Worm (Caenorhabditis elegans) whole organism, mixed stage, embryonic: Measurements from ENCODE around the gene F13D12.5.

Source experiments
- M03D4.4 ChIP-seq: sonication (generic microtip); optimal IDR thresholded peaks from 2 replicates; lab custom pipeline; 2017; ENCODE audit warnings: mild to moderate bottlenecking, missing genetic modification characterization, missing compliant biosample characterization
- bed-3 ChIP-seq: fragments of 200-800 bp; sonication (Bioruptor generic); optimal IDR thresholded peaks from 3 replicates; lab custom pipeline; 2018; ENCODE audit warnings: mild to moderate bottlenecking, missing genetic modification characterization, moderate library complexity, missing compliant biosample characterization
- blmp-1 ChIP-seq: fragments of 150-350 bp; optimal IDR thresholded peaks from 2 replicates; lab custom pipeline; 2014; ENCODE audit warnings: missing biosample characterization, missing genetic modification characterization
- ceh-39 ChIP-seq: fragments of 150-350 bp; optimal IDR thresholded peaks from 2 replicates; lab custom pipeline; 2014; ENCODE audit warnings: missing biosample characterization, missing genetic modification characterization
- ceh-43 ChIP-seq: fragments of 200-800 bp; sonication (Bioruptor generic); optimal IDR thresholded peaks from 2 replicates; lab custom pipeline; 2018; ENCODE audit warnings: mild to moderate bottlenecking, missing genetic modification characterization, moderate library complexity, missing compliant biosample characterization
- ceh-83 ChIP-seq: fragments of 200-800 bp; sonication (Bioruptor generic); optimal IDR thresholded peaks from 2 replicates; lab custom pipeline; 2018; ENCODE audit warnings: mild to moderate bottlenecking, missing genetic modification characterization, missing compliant biosample characterization
- ces-1 ChIP-seq: fragments of 150-350 bp; optimal IDR thresholded peaks from 2 replicates; lab custom pipeline; 2014; ENCODE audit warnings: missing biosample characterization, missing genetic modification reagents, missing genetic modification characterization
- cnd-1 ChIP-seq: fragments of 200-800 bp; sonication (Bioruptor generic); optimal IDR thresholded peaks from 2 replicates; lab custom pipeline; 2018; ENCODE audit warnings: mild to moderate bottlenecking, missing genetic modification characterization, missing compliant biosample characterization
- drap-1 ChIP-seq: fragments of 200-800 bp; sonication (Bioruptor generic); optimal IDR thresholded peaks from 3 replicates; lab custom pipeline; 2018; ENCODE audit warnings: mild to moderate bottlenecking, missing genetic modification characterization, missing compliant biosample characterization
- elt-3 ChIP-seq: fragments of 150-350 bp; optimal IDR thresholded peaks from 2 replicates; lab custom pipeline; 2014; ENCODE audit warnings: missing biosample characterization, missing genetic modification characterization
- ham-2 ChIP-seq: fragments of 200-800 bp; sonication (Bioruptor generic); optimal IDR thresholded peaks from 2 replicates; lab custom pipeline; 2018; ENCODE audit warnings: mild to moderate bottlenecking, missing genetic modification characterization, missing compliant biosample characterization
- hlh-1 ChIP-seq: fragments of 150-350 bp; optimal IDR thresholded peaks from 2 replicates; lab custom pipeline; 2014; ENCODE audit warnings: missing biosample characterization, missing genetic modification reagents, missing genetic modification characterization
- lin-13 ChIP-seq: fragments of 150-350 bp; optimal IDR thresholded peaks from 2 replicates; lab custom pipeline; 2014; ENCODE audit warnings: missing biosample characterization, missing genetic modification characterization
- lin-32 ChIP-seq: fragments of 200-800 bp; sonication (Bioruptor generic); optimal IDR thresholded peaks from 2 replicates; lab custom pipeline; 2018; ENCODE audit warnings: mild to moderate bottlenecking, missing genetic modification characterization, missing compliant biosample characterization
- lsy-2 ChIP-seq: fragments of 150-350 bp; optimal IDR thresholded peaks from 2 replicates; lab custom pipeline; 2014; ENCODE audit warnings: missing biosample characterization, missing genetic modification characterization
- mab-5 ChIP-seq: fragments of 150-350 bp; optimal IDR thresholded peaks from 2 replicates; lab custom pipeline; 2014; ENCODE audit warnings: missing biosample characterization, missing genetic modification characterization
- mep-1 ChIP-seq: fragments of 150-350 bp; optimal IDR thresholded peaks from 2 replicates; lab custom pipeline; 2017; ENCODE audit warnings: missing biosample characterization, missing genetic modification reagents, missing genetic modification characterization, inconsistent platforms
- mls-2 ChIP-seq: sonication (generic microtip); optimal IDR thresholded peaks from 2 replicates; lab custom pipeline; 2016; ENCODE audit warnings: mild to moderate bottlenecking, missing genetic modification characterization, moderate library complexity, missing compliant biosample characterization
- nhr-12 ChIP-seq: fragments of 150-350 bp; optimal IDR thresholded peaks from 2 replicates; lab custom pipeline; 2014; ENCODE audit warnings: missing biosample characterization, missing genetic modification characterization
- nhr-2 ChIP-seq: fragments of 150-350 bp; optimal IDR thresholded peaks from 2 replicates; lab custom pipeline; 2014; ENCODE audit warnings: missing biosample characterization, missing genetic modification characterization
- nhr-237 ChIP-seq: fragments of 150-350 bp; optimal IDR thresholded peaks from 2 replicates; lab custom pipeline; 2014; ENCODE audit warnings: missing biosample characterization, missing genetic modification characterization
- pha-4 ChIP-seq: fragments of 150-350 bp; optimal IDR thresholded peaks from 2 replicates; lab custom pipeline; 2018; ENCODE audit warnings: missing biosample characterization, missing genetic modification reagents, missing genetic modification characterization
- sem-2 ChIP-seq: fragments of 200-800 bp; sonication (Bioruptor generic); optimal IDR thresholded peaks from 2 replicates; lab custom pipeline; 2018; ENCODE audit warnings: mild to moderate bottlenecking, missing genetic modification characterization, missing compliant biosample characterization
- snpc-4 ChIP-seq: fragments of 150-350 bp; optimal IDR thresholded peaks from 2 replicates; lab custom pipeline; 2014; ENCODE audit warnings: missing biosample characterization, missing genetic modification characterization
- sptf-1 ChIP-seq: sonication (generic microtip); optimal IDR thresholded peaks from 2 replicates; lab custom pipeline; 2017; ENCODE audit warnings: mild to moderate bottlenecking, missing genetic modification characterization, moderate library complexity, missing compliant biosample characterization
- tbx-8 ChIP-seq: fragments of 200-800 bp; sonication (Bioruptor generic); optimal IDR thresholded peaks from 2 replicates; lab custom pipeline; 2018; ENCODE audit warnings: mild to moderate bottlenecking, missing genetic modification characterization, moderate library complexity, missing compliant biosample characterization
- unc-120 ChIP-seq: sonication (generic microtip); optimal IDR thresholded peaks from 2 replicates; lab custom pipeline; 2017; ENCODE audit warnings: missing genetic modification characterization, missing compliant biosample characterization; ENCODE audit not compliant: poor library complexity, severe bottlenecking
- unc-62 ChIP-seq: fragments of 150-350 bp; optimal IDR thresholded peaks from 2 replicates; lab custom pipeline; 2014; ENCODE audit warnings: missing biosample characterization, missing genetic modification reagents, missing genetic modification characterization
- zip-8 ChIP-seq: fragments of 150-350 bp; optimal IDR thresholded peaks from 2 replicates; lab custom pipeline; 2014; ENCODE audit warnings: missing biosample characterization, missing genetic modification characterization
- ztf-11 ChIP-seq: fragments of 150-350 bp; optimal IDR thresholded peaks from 2 replicates; lab custom pipeline; 2014; ENCODE audit warnings: missing biosample characterization, missing genetic modification characterization

F13D12.5 gene

ce11 chrII:11751615-11752174, 25.1 kb downstream of the F13D12.5 start:
- peak; percentile 76 for TF ChIP-seq ces-1 (GFP tag; lab: Kevin White, UChicago)
- peak; percentile 54 for TF ChIP-seq mls-2
- peak; percentile 15 for TF ChIP-seq unc-62 (GFP tag; lab: Kevin White, UChicago)
- no peak for TF ChIP-seq unc-120 (tag; lab: Kevin White, UChicago)
- no peak for TF ChIP-seq sem-2 (GFP tag; lab: Kevin White, UChicago)
- TF ChIP-seq nhr-237 (tag; lab: Kevin White, UChicago): no peak
- no peak for TF ChIP-seq zip-8 (tag; lab: Kevin White, UChicago)
- no peak for TF ChIP-seq ham-2 (GFP tag; lab: Kevin White, UChicago)
- peak; percentile 22 for TF ChIP-seq mep-1 (tag; lab: Kevin White, UChicago)
- no peak for TF ChIP-seq M03D4.4 (tag; lab: Kevin White, UChicago)
- TF ChIP-seq, all 35 proteins: peak for 4

DNA sequence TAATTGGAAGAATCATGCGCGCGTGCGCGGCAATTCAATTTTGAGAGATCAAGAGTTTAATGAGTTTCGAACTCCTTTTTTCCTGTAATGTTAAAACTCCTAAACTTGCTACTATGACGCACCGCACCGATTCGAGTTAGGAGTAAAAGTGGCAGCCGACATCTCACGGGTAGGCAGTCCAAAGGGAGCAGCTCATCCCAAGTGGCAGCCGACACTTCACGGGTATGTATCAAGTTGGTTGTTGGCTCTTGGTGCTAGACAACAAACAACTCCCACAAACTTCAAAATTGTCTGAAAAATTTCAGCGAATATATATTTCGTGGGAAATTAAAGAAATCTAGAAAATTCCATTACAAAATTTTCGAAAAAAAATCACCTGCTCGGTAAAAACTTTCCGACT, 26.6 kb downstream of the F13D12.5 start:
- no peak for TF ChIP-seq tbx-8 (GFP tag; lab: Kevin White, UChicago)
- peak; percentile 71 for TF ChIP-seq ces-1 (GFP tag; lab: Kevin White, UChicago)
- TF ChIP-seq, all 35 proteins: peak for 1

DNA sequence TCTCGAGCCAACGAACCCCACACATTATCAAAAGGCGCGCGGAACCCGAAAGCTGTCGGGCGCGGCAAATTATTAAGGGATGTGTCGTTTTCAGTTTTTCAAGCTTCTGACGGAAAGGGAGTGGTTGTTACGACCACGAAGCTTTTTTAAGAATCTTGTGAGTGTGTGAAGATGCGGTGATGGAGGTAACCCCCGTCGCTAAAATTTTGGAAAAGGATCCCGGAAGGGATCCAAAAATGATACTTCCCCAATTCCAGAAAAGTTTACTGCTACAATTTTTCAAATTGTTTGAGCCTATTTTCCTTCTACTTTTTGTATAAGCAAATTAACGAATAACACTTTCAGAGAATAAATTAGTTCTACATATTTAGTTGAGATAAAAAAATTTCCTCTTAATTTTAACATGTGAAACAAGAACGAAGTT, 30.1 kb downstream of the F13D12.5 start:
- no peak for TF ChIP-seq snpc-4
- TF ChIP-seq ztf-11 (tag; lab: Kevin White, UChicago): no peak
- TF ChIP-seq hlh-1 (tag; lab: Kevin White, UChicago): no peak
- no peak for TF ChIP-seq lin-32 (GFP tag; lab: Kevin White, UChicago)
- TF ChIP-seq nhr-2 (tag; lab: Kevin White, UChicago): peak; percentile 59
- TF ChIP-seq ceh-43 (GFP tag; lab: Kevin White, UChicago): no peak
- TF ChIP-seq M03D4.4 (tag; lab: Kevin White, UChicago): no peak
- no peak for TF ChIP-seq nhr-12
- TF ChIP-seq ces-1 (GFP tag; lab: Kevin White, UChicago): peak; percentile 43

ce11 chrII:11759277-11759676, 32.7 kb downstream of the F13D12.5 start, which contains the start of the genes F44E5.4 and F44E5.5:
Gene F44E5.4 (minus strand): TSS chrII:11759311.
Gene F44E5.5 (plus strand): TSS chrII:11759662.
- TF ChIP-seq hlh-1 (tag; lab: Kevin White, UChicago) (peak; percentile 93), unc-120 (tag; lab: Kevin White, UChicago) (peak; percentile 77), lsy-2 (tag; lab: Kevin White, UChicago) (peak; percentile 47), blmp-1 (tag; lab: Kevin White, UChicago) (peak; percentile 26), M03D4.4 (tag; lab: Kevin White, UChicago) (peak; percentile 60), elt-3 (peak; percentile 24), sem-2 (GFP tag; lab: Kevin White, UChicago) (peak; percentile 59), lin-32 (GFP tag; lab: Kevin White, UChicago) (peak; percentile 97), cnd-1 (tag; lab: Kevin White, UChicago) (peak; percentile 92), unc-62 (GFP tag; lab: Kevin White, UChicago) (peak; percentile 71), ceh-43 (GFP tag; lab: Kevin White, UChicago) (peak; percentile 70), bed-3 (GFP tag; lab: Kevin White, UChicago) (peak; percentile 62), ces-1 (GFP tag; lab: Kevin White, UChicago) (peak; percentile 88), nhr-12 (peak; percentile 21), lin-13 (tag; lab: Kevin White, UChicago) (peak; percentile 94), mep-1 (tag; lab: Kevin White, UChicago) (peak; percentile 83), ztf-11 (tag; lab: Kevin White, UChicago) (peak; percentile 56), mls-2 (peak; percentile 93), tbx-8 (GFP tag; lab: Kevin White, UChicago) (peak; percentile 67), pha-4 (peak; percentile 54), mab-5 (tag; lab: Kevin White, UChicago) (peak; percentile 30), nhr-2 (tag; lab: Kevin White, UChicago) (peak; percentile 73), sptf-1 (peak; percentile 90), ceh-83 (GFP tag; lab: Kevin White, UChicago) (peak; percentile 76), ham-2 (GFP tag; lab: Kevin White, UChicago) (peak; percentile 19), nhr-237 (tag; lab: Kevin White, UChicago) (peak; percentile 83), ceh-39 (peak; percentile 88), drap-1 (GFP tag; lab: Kevin White, UChicago) (peak; percentile 56)
